Fruit fly (Drosophila melanogaster) whole organism, pupa: ENCODE results near the gene CG43338.

Experiments
- CG10348 ChIP-seq: fragments of 200-800 bp; sonication (Bioruptor generic); IDR thresholded peaks from 2 replicates; pipeline ENCODE4 v1.3.6; 2022; ENCODE audit warnings: missing biosample characterization, missing genetic modification characterization
- CG12605 ChIP-seq: fragments of 200-800 bp; sonication (Bioruptor generic); IDR thresholded peaks from 2 replicates; pipeline ENCODE4 v1.3.6; 2022; ENCODE audit warnings: missing biosample characterization, missing genetic modification characterization
- CG13204 ChIP-seq: fragments of 200-800 bp; sonication (Bioruptor generic); optimal IDR thresholded peaks from 2 replicates; lab custom pipeline; 2018; ENCODE audit warnings: missing biosample characterization, mild to moderate bottlenecking, missing genetic modification characterization, moderate library complexity
- CG14655 ChIP-seq: fragments of 200-800 bp; sonication (Bioruptor generic); optimal IDR thresholded peaks from 3 replicates; lab custom pipeline; 2017; ENCODE audit warnings: mild to moderate bottlenecking, missing biosample characterization, missing genetic modification reagents, missing genetic modification characterization
- CG15710 ChIP-seq: fragments of 200-800 bp; sonication (Bioruptor generic); optimal IDR thresholded peaks from 2 replicates; lab custom pipeline; 2018; ENCODE audit warnings: missing biosample characterization, mild to moderate bottlenecking, missing genetic modification characterization, moderate library complexity
- CG17806 ChIP-seq: fragments of 200-800 bp; sonication (Bioruptor generic); optimal IDR thresholded peaks from 2 replicates; lab custom pipeline; 2018; ENCODE audit warnings: missing biosample characterization, mild to moderate bottlenecking, missing genetic modification characterization, moderate library complexity
- CG32121 ChIP-seq: fragments of 200-800 bp; sonication (Bioruptor generic); IDR thresholded peaks from 2 replicates; pipeline ENCODE4 v1.3.6; 2022; ENCODE audit warnings: missing biosample characterization, missing genetic modification characterization
- CG34367 ChIP-seq: fragments of 200-800 bp; sonication (Bioruptor generic); optimal IDR thresholded peaks from 2 replicates; lab custom pipeline; 2018; ENCODE audit warnings: missing biosample characterization, mild to moderate bottlenecking, missing genetic modification characterization
- CG4496 ChIP-seq: fragments of 200-800 bp; sonication (Bioruptor generic); IDR thresholded peaks from 3 replicates; pipeline ENCODE4 v1.3.6; 2022; ENCODE audit warnings: missing biosample characterization, missing genetic modification characterization
- CG8159 ChIP-seq: fragments of 200-800 bp; sonication (Bioruptor generic); optimal IDR thresholded peaks from 3 replicates; lab custom pipeline; 2018; ENCODE audit warnings: missing biosample characterization, mild to moderate bottlenecking, missing genetic modification characterization, moderate library complexity
- CG8301 ChIP-seq: fragments of 200-800 bp; sonication (Bioruptor generic); optimal IDR thresholded peaks from 2 replicates; lab custom pipeline; 2018; ENCODE audit warnings: missing biosample characterization, mild to moderate bottlenecking, missing genetic modification characterization
- CG9948 ChIP-seq: fragments of 200-800 bp; sonication (Bioruptor generic); optimal IDR thresholded peaks from 2 replicates; lab custom pipeline; 2018; ENCODE audit warnings: missing biosample characterization, mild to moderate bottlenecking, missing genetic modification characterization, moderate library complexity
- D1 ChIP-seq: fragments of 200-800 bp; sonication (Bioruptor generic); optimal IDR thresholded peaks from 2 replicates; lab custom pipeline; 2018; ENCODE audit warnings: missing biosample characterization, mild to moderate bottlenecking, missing genetic modification characterization, moderate library complexity
- EcR ChIP-seq: fragments of 200-800 bp; sonication (Bioruptor generic); optimal IDR thresholded peaks from 3 replicates; lab custom pipeline; 2019; ENCODE audit warnings: missing biosample characterization, missing genetic modification characterization, mild to moderate bottlenecking, moderate library complexity, missing genetic modification reagents
- Ets98B ChIP-seq: fragments of 200-800 bp; sonication (Bioruptor generic); IDR thresholded peaks from 2 replicates; pipeline ENCODE4 v1.3.6; 2022; ENCODE audit warnings: missing biosample characterization, missing genetic modification characterization
- Pif1A ChIP-seq: fragments of 200-800 bp; sonication (Bioruptor generic); optimal IDR thresholded peaks from 3 replicates; lab custom pipeline; 2016; ENCODE audit warnings: missing biosample characterization, missing genetic modification characterization
- Pif1B ChIP-seq: fragments of 200-800 bp; sonication (Bioruptor generic); optimal IDR thresholded peaks from 3 replicates; lab custom pipeline; 2016; ENCODE audit warnings: missing biosample characterization, missing genetic modification characterization
- Snoo ChIP-seq: fragments of 200-800 bp; sonication (Bioruptor generic); optimal IDR thresholded peaks from 3 replicates; lab custom pipeline; 2017; ENCODE audit warnings: missing biosample characterization, mild to moderate bottlenecking, missing genetic modification characterization, inconsistent platforms
- fd96Ca ChIP-seq: fragments of 200-800 bp; sonication (Bioruptor generic); IDR thresholded peaks from 3 replicates; pipeline ENCODE4 v1.3.6; 2022; ENCODE audit warnings: missing biosample characterization, missing genetic modification characterization
- gl ChIP-seq: fragments of 200-800 bp; sonication (Bioruptor generic); optimal IDR thresholded peaks from 2 replicates; lab custom pipeline; 2018; ENCODE audit warnings: missing biosample characterization, mild to moderate bottlenecking, missing genetic modification characterization
- rn ChIP-seq: fragments of 200-800 bp; sonication (Bioruptor generic); IDR thresholded peaks from 2 replicates; pipeline ENCODE4 v1.3.6; 2022; ENCODE audit warnings: missing biosample characterization, missing genetic modification characterization

CG43338 gene

DNA sequence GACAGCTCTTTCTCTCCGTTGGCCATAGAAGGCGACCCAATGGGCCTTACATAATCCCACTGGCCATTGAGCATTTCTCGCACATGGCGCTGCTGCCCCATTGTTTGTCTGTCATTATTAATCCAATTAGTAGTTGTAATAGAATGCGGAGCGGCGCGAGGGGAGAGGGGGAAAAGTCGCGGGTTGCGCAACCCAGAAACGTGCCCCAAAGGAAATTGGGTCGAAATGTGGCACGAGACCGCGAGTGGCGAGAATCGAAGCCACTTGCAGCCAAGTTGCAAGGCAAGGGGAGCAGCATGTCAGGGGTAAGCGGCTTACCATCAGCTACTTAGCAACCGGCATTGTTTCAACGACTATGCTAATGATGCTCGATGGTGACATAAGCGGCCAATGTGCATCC lies 46.7 kb downstream of the CG43338 start:
- TF ChIP-seq CG13204, result no peak

DNA sequence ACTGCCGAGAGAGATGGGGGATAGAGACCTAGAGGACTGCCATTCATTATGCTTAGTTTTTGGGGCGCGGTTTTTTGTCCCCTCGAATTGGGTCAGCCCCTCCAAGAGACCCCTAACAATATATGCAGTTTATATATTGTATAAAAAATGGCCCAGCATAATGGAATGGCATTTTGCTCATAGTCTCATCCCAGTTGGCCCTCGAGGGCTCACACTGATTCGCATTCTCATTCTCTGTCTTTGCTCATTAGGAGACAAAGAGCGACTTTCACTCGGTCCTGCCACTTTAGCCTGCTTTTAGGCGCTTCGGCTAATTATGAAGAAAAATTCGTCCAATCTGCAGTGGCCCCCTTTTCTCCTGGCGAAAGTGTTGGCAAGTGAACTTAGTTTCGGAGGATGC lies 47.6 kb downstream of the CG43338 start:
- TF ChIP-seq EcR (GFP tag; lab: Kevin White, UChicago) (no peak), CG34367 (tag; lab: Kevin White, UChicago) (no peak), CG17806 (tag; lab: Kevin White, UChicago) (no peak), CG8301 (tag; lab: Kevin White, UChicago) (no peak), rn (GFP tag; lab: Robert Waterston, UW) (no peak), CG12605 (GFP tag; lab: Robert Waterston, UW) (no peak), CG8159 (no peak), Pif1A (no peak), Pif1B (GFP tag; lab: Kevin White, UChicago) (no peak), D1 (tag; lab: Kevin White, UChicago) (no peak), CG14655 (no peak), fd96Ca (GFP tag; lab: Robert Waterston, UW) (no peak), CG32121 (GFP tag; lab: Robert Waterston, UW) (no peak), gl (tag; lab: Kevin White, UChicago) (no peak)
- TF ChIP-seq, all 21 proteins: peak for 0

DNA sequence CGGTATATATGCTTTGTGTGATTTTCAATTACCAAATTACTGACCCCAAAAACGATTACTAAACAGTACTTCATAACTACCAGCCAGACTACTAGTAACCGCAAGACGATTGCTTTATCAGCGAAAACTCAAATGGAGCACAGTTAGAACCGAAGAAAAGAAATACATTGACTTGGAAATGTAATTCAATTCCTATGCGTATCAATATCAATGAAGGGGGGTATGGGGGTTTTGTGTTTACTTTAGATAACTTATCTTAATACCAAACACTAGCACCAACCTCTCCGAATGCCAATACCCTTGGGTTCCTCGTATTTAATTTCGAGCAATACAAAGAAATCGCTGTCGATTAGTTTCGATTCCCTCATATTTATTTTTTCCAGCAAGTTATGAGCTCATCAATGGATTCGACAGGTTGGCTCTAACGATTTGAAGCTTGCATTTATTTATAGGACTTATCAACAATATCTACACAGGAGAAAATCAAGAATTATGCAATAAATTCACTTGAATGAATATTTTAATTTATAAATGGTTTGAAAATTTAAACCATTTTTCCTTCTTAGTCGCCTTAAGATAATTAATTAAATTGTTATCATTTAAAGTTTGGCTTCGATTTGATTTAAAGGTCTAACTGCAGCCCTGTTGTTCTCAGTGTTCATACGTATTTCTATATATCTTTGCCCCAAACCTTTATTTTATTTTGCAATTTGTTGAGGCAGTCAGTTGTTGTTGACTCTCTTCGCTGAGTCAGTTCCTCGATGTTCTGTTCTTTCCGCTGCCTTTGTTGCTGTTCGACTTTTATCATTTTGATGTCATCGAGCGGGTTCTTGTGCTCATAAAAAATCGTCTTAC lies 49.5 kb downstream of the CG43338 start:
- TF ChIP-seq fd96Ca (GFP tag; lab: Robert Waterston, UW), result no peak
- TF ChIP-seq CG12605 (GFP tag; lab: Robert Waterston, UW), result peak; percentile 35; the same call in 1 of the 2 replicates
- TF ChIP-seq rn (GFP tag; lab: Robert Waterston, UW), result peak; percentile 19; the same call in 1 of the 2 replicates
- no peak for TF ChIP-seq CG10348 (GFP tag; lab: Robert Waterston, UW)
- TF ChIP-seq Pif1B (GFP tag; lab: Kevin White, UChicago), result peak; percentile 77
- peak; percentile 73 for TF ChIP-seq CG15710 (tag; lab: Kevin White, UChicago)
- TF ChIP-seq CG8159, result peak; percentile 89
- TF ChIP-seq CG34367 (tag; lab: Kevin White, UChicago), result peak; percentile 44
- no peak for TF ChIP-seq CG13204
- TF ChIP-seq CG4496, result peak; percentile 66; the same call in 1 of the 3 replicates
- peak; percentile 68 for TF ChIP-seq Snoo (tag; lab: Kevin White, UChicago)
- TF ChIP-seq D1 (tag; lab: Kevin White, UChicago), result peak; percentile 73
- TF ChIP-seq CG9948, result peak; percentile 66
- TF ChIP-seq Ets98B, result peak; percentile 43
- TF ChIP-seq EcR (GFP tag; lab: Kevin White, UChicago), result peak; percentile 62
- TF ChIP-seq CG17806 (tag; lab: Kevin White, UChicago), result peak; percentile 83
- TF ChIP-seq CG8301 (tag; lab: Kevin White, UChicago), result peak; percentile 64
- peak; percentile 39 for TF ChIP-seq gl (tag; lab: Kevin White, UChicago)
- TF ChIP-seq Pif1A, result peak; percentile 68
- peak; percentile 64 for TF ChIP-seq CG14655
- TF ChIP-seq CG32121 (GFP tag; lab: Robert Waterston, UW), result peak; percentile 65
- TF ChIP-seq, all 21 proteins: peak for 18

DNA sequence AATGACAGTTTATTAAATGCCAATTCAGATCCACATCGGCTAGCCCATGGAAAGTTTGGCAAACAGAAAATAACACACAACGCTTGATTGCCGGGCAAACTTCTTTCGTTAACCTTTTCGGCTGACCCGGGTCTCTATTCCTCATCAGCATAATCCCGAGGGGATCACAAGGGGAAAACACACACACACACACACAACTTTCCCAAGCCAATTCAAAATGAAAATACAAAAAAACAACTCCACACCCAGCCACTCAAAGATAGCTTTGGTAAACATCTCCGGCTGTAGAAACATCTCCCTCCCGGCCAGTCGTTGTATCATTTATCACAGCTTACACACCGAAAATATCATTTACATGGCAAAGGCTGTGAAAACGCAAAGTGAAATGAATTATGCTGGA lies 50.9 kb downstream of the CG43338 start:
- no peak for TF ChIP-seq CG14655
- TF ChIP-seq rn (GFP tag; lab: Robert Waterston, UW), result no peak
- TF ChIP-seq fd96Ca (GFP tag; lab: Robert Waterston, UW), result no peak
- no peak for TF ChIP-seq Pif1B (GFP tag; lab: Kevin White, UChicago)
- no peak for TF ChIP-seq CG8301 (tag; lab: Kevin White, UChicago)
- TF ChIP-seq Ets98B, result no peak
- TF ChIP-seq CG32121 (GFP tag; lab: Robert Waterston, UW), result no peak
- TF ChIP-seq CG4496, result no peak
- no peak for TF ChIP-seq CG8159
- TF ChIP-seq CG17806 (tag; lab: Kevin White, UChicago), result no peak
- no peak for TF ChIP-seq CG9948
- TF ChIP-seq Pif1A, result no peak
- TF ChIP-seq D1 (tag; lab: Kevin White, UChicago), result no peak
- no peak for TF ChIP-seq CG13204
- TF ChIP-seq, all 21 proteins: peak for 0

DNA sequence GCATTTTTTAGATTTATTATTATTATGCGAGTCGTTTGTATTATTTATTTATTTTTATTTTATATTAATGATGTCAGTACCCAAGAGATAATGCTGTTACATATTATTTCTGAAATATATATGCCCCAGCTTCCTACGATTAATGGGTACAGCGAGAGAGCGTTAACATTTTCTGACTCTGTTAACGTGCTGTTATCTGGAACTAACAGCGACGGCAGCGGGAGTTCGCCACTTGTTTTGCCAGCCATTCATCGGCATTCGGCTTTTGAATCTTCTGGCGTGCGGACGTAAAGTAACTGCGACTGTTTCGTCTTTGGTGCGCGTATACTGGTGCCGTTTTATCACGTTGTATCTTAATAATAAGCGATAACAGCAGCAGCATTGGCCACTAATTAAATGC lies 54.0 kb downstream of the CG43338 start, which contains the start of gene MESR3:
MESR3 (plus strand) TSS at position 254 of the 400 bp plus-strand sequence.
- TF ChIP-seq CG8301 (tag; lab: Kevin White, UChicago), result peak; percentile 71
- TF ChIP-seq Snoo (tag; lab: Kevin White, UChicago), result peak; percentile 64
- peak; percentile 83 for TF ChIP-seq D1 (tag; lab: Kevin White, UChicago)
- peak; percentile 35 for TF ChIP-seq CG34367 (tag; lab: Kevin White, UChicago)
- TF ChIP-seq CG10348 (GFP tag; lab: Robert Waterston, UW), result no peak
- TF ChIP-seq Pif1A, result no peak
- TF ChIP-seq CG17806 (tag; lab: Kevin White, UChicago), result peak; percentile 80
- peak; percentile 72 for TF ChIP-seq CG12605 (GFP tag; lab: Robert Waterston, UW)
- TF ChIP-seq CG32121 (GFP tag; lab: Robert Waterston, UW), result peak; percentile 82
- TF ChIP-seq EcR (GFP tag; lab: Kevin White, UChicago), result no peak
- TF ChIP-seq CG4496, result peak; percentile 72
- peak; percentile 78 for TF ChIP-seq CG8159
- peak; percentile 63; the same call in 2 of the 3 replicates for TF ChIP-seq fd96Ca (GFP tag; lab: Robert Waterston, UW)
- 0 out of 2 replicates have a peak, but pooled peaks have one; percentile 10 for TF ChIP-seq rn (GFP tag; lab: Robert Waterston, UW)
- no peak for TF ChIP-seq gl (tag; lab: Kevin White, UChicago)
- TF ChIP-seq Ets98B, result peak; percentile 86
- TF ChIP-seq Pif1B (GFP tag; lab: Kevin White, UChicago), result no peak
- TF ChIP-seq CG13204, result no peak
- TF ChIP-seq CG9948, result peak; percentile 53
- TF ChIP-seq CG14655, result no peak
- TF ChIP-seq CG15710 (tag; lab: Kevin White, UChicago), result peak; percentile 29
